Fruit fly (Drosophila melanogaster): ENCODE measurements around the gene CG4872.

Gene CG4872

DNA sequence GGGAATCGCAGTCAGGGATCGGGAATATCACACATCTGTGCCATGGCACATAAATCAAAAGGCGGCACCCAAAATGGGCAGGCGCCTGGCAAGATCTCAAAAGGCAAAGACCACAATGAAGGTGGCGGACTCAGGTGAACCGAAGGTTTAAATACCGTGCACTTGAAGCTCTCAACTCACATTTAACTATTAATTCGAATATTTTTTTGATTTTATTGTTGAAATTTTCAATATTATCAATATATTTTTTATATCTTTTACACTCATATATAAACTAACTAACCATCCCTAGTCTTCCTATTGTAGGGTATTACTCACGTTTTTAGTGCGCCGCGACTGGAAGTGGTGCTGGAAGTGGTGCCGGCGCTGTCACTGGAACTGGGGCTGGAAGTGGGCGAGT, 32.2 kb upstream of the CG4872 start (continued):
- TF ChIP-seq CG9876 (GFP tag; optimal IDR thresholded peaks at IDR 0.05) = no peak
- TF ChIP-seq CHES-1-like (GFP tag; optimal IDR thresholded peaks at IDR 0.05) = no peak
- TF ChIP-seq Deaf1 (tag; optimal IDR thresholded peaks at IDR 0.05) = no peak
- TF ChIP-seq CG10274 (GFP tag; optimal IDR thresholded peaks at IDR 0.05) = peak; percentile 64
- TF ChIP-seq CG7928 (GFP tag; optimal IDR thresholded peaks at IDR 0.05) = no peak
- TF ChIP-seq tgo (GFP tag; IDR thresholded peaks at IDR 0.05) = 0 out of 3 replicates have a peak, but pooled peaks have one; percentile 20
- no peak for TF ChIP-seq Fer3 (tag; optimal IDR thresholded peaks at IDR 0.05)
- TF ChIP-seq gcm (GFP tag; optimal IDR thresholded peaks at IDR 0.05) = no peak
- TF ChIP-seq sob (GFP tag; IDR thresholded peaks at IDR 0.05) = no peak
- no peak for TF ChIP-seq CG10565 (GFP tag; optimal IDR thresholded peaks at IDR 0.05)
- TF ChIP-seq run (tag; optimal IDR thresholded peaks at IDR 0.05) = no peak
- TF ChIP-seq CG13123 (GFP tag; optimal IDR thresholded peaks at IDR 0.05) = no peak
- no peak for TF ChIP-seq dan (GFP tag; IDR thresholded peaks at IDR 0.05)
- no peak for TF ChIP-seq CG1233 (GFP tag; optimal IDR thresholded peaks at IDR 0.05)
- 0 out of 3 replicates have a peak, but pooled peaks have one; percentile 36 for TF ChIP-seq dysf (GFP tag; IDR thresholded peaks at IDR 0.05)
- no peak for TF ChIP-seq H15 (GFP tag; IDR thresholded peaks at IDR 0.05)
- TF ChIP-seq Doc2 (GFP tag; IDR thresholded peaks at IDR 0.05) = no peak
- no peak for TF ChIP-seq klu (GFP tag; IDR thresholded peaks at IDR 0.05)
- TF ChIP-seq CG16813 (GFP tag; IDR thresholded peaks at IDR 0.05; ENCODE audit: partially characterized antibody) = no peak
- no peak for TF ChIP-seq CG13296 (GFP tag; optimal IDR thresholded peaks at IDR 0.05)
- no peak for TF ChIP-seq CG7786 (GFP tag; optimal IDR thresholded peaks at IDR 0.05)
- no peak for TF ChIP-seq Fer2 (tag; optimal IDR thresholded peaks at IDR 0.05)
- no peak for TF ChIP-seq CG17385 (GFP tag; optimal IDR thresholded peaks at IDR 0.05)
- TF ChIP-seq CG9437 (GFP tag; optimal IDR thresholded peaks at IDR 0.05) = no peak
- TF ChIP-seq stc (GFP tag; IDR thresholded peaks at IDR 0.05) = no peak
- no peak for TF ChIP-seq CG31441 (GFP tag; IDR thresholded peaks at IDR 0.05)
- TF ChIP-seq Ada2b (GFP tag; IDR thresholded peaks at IDR 0.05) = no peak
- TF ChIP-seq CG14710 (tag; optimal IDR thresholded peaks at IDR 0.05) = peak; percentile 25
- TF ChIP-seq CG12659 (GFP tag; optimal IDR thresholded peaks at IDR 0.05) = no peak
- no peak for TF ChIP-seq Dip3 (GFP tag; optimal IDR thresholded peaks at IDR 0.05)
- no peak for TF ChIP-seq caup (GFP tag; optimal IDR thresholded peaks at IDR 0.05; ENCODE audit: severe bottlenecking)
- TF ChIP-seq Abd-B (GFP tag; optimal IDR thresholded peaks at IDR 0.05) = no peak
- TF ChIP-seq CG8290 (GFP tag; optimal IDR thresholded peaks at IDR 0.05) = no peak
- TF ChIP-seq CG8290 (tag; optimal IDR thresholded peaks at IDR 0.05) = no peak
- no peak for TF ChIP-seq amos (GFP tag; IDR thresholded peaks at IDR 0.05; ENCODE audit: partially characterized antibody)
- no peak for TF ChIP-seq Trl (optimal IDR thresholded peaks at IDR 0.05)
- no peak for TF ChIP-seq Trl (GFP tag; optimal IDR thresholded peaks at IDR 0.05)
- no peak for TF ChIP-seq CG15601 (tag; optimal IDR thresholded peaks at IDR 0.05)
- TF ChIP-seq CG30431 (GFP tag; optimal IDR thresholded peaks at IDR 0.05) = no peak
- no peak for TF ChIP-seq CG30020 (tag; optimal IDR thresholded peaks at IDR 0.05)
- no peak for TF ChIP-seq CG11093 (GFP tag; IDR thresholded peaks at IDR 0.05)
- TF ChIP-seq CG10366 (GFP tag; IDR thresholded peaks at IDR 0.05) = no peak; the same call in 1 of the 2 replicates
- no peak for TF ChIP-seq CG12236 (GFP tag; optimal IDR thresholded peaks at IDR 0.05)
- TF ChIP-seq NK7.1 (GFP tag; optimal IDR thresholded peaks at IDR 0.05) = no peak
- TF ChIP-seq HLH3B (GFP tag; IDR thresholded peaks at IDR 0.05) = peak; percentile 54
- TF ChIP-seq ranshi (GFP tag; IDR thresholded peaks at IDR 0.05) = peak; percentile 16; the same call in 1 of the 2 replicates
- TF ChIP-seq NfI (GFP tag; optimal IDR thresholded peaks at IDR 0.05) = no peak
- no peak for TF ChIP-seq Hmx (GFP tag; optimal IDR thresholded peaks at IDR 0.05)
- TF ChIP-seq dmrt99B (tag; optimal IDR thresholded peaks at IDR 0.05) = peak; percentile 39
- TF ChIP-seq D19B (GFP tag; optimal IDR thresholded peaks at IDR 0.05) = no peak
- no peak for TF ChIP-seq CG7745 (tag; optimal IDR thresholded peaks at IDR 0.05)
- TF ChIP-seq lola (GFP tag; optimal IDR thresholded peaks at IDR 0.05) = no peak
